Fruit fly (Drosophila melanogaster) whole organism, wandering third instar larva: ENCODE results near the gene GluRIIA.

Source experiments
- Abd-B ChIP-seq: fragments of >200 bp; optimal IDR thresholded peaks from 2 replicates; lab custom pipeline; 2017; ENCODE audit warnings: missing biosample characterization, missing genetic modification characterization
- CG32264 ChIP-seq: fragments of 200-800 bp; sonication (Bioruptor generic); optimal IDR thresholded peaks from 2 replicates; lab custom pipeline; 2016; ENCODE audit warnings: missing biosample characterization, missing genetic modification characterization
- CG9705 ChIP-seq: fragments of 200-800 bp; sonication (Bioruptor generic); optimal IDR thresholded peaks from 2 replicates; lab custom pipeline; 2018; ENCODE audit warnings: missing biosample characterization, mild to moderate bottlenecking, missing genetic modification characterization
- CrebA ChIP-seq: fragments of 200-800 bp; sonication (Bioruptor generic); optimal IDR thresholded peaks from 2 replicates; lab custom pipeline; 2016; ENCODE audit warnings: missing biosample characterization, mild to moderate bottlenecking, missing genetic modification characterization, borderline replicate concordance
- Dfd ChIP-seq: fragments of >200 bp; optimal IDR thresholded peaks from 2 replicates; lab custom pipeline; 2017; ENCODE audit warnings: missing biosample characterization, missing genetic modification characterization
- Dif ChIP-seq: fragments of 200-275, 200-300 bp; sonication (Bioruptor generic); optimal IDR thresholded peaks from 2 replicates; lab custom pipeline; 2018; ENCODE audit warnings: missing biosample characterization, missing genetic modification characterization; ENCODE audit not compliant: partially characterized antibody
- GATAd ChIP-seq: sonication (Bioruptor generic); optimal IDR thresholded peaks from 2 replicates; lab custom pipeline; 2016; ENCODE audit warnings: missing biosample characterization, missing genetic modification characterization
- HLH106 ChIP-seq: fragments of 200-800 bp; optimal IDR thresholded peaks from 3 replicates; lab custom pipeline; 2019; ENCODE audit warnings: missing biosample characterization, mild to moderate bottlenecking, missing genetic modification characterization, moderate library complexity
- Hnf4 ChIP-seq: fragments of 200-800 bp; sonication (Bioruptor generic); optimal IDR thresholded peaks from 2 replicates; lab custom pipeline; 2016; ENCODE audit warnings: missing biosample characterization, mild to moderate bottlenecking, missing genetic modification characterization
- Hr83 ChIP-seq: fragments of 200-300 bp; sonication (Bioruptor generic); optimal IDR thresholded peaks from 2 replicates; lab custom pipeline; 2016; ENCODE audit warnings: missing biosample characterization, mild to moderate bottlenecking, missing genetic modification characterization, moderate library complexity; ENCODE audit not compliant: poor library complexity, severe bottlenecking
- Jra ChIP-seq: sonication (Bioruptor generic); optimal IDR thresholded peaks from 2 replicates; lab custom pipeline; 2016; ENCODE audit warnings: missing biosample characterization, missing genetic modification characterization
- Mio ChIP-seq: sonication (Bioruptor generic); optimal IDR thresholded peaks from 2 replicates; lab custom pipeline; 2016; ENCODE audit warnings: missing biosample characterization, missing genetic modification characterization
- Myc ChIP-seq: fragments of >200 bp; optimal IDR thresholded peaks from 2 replicates; lab custom pipeline; 2017
- N ChIP-seq: fragments of >200 bp; optimal IDR thresholded peaks from 2 replicates; lab custom pipeline; 2018; ENCODE audit warnings: missing biosample characterization, missing external identifiers, missing genetic modification characterization
- OdsH ChIP-seq: fragments of 200-800 bp; sonication (Bioruptor generic); optimal IDR thresholded peaks from 2 replicates; lab custom pipeline; 2016; ENCODE audit warnings: missing biosample characterization, mild to moderate bottlenecking, missing genetic modification characterization
- Rel ChIP-seq, 2 experiments: fragments of 200-800 bp; sonication (Bioruptor generic) in 1 of 2; optimal IDR thresholded peaks; 2 replicates in 1 of 2; 3 replicates in 1 of 2; lab custom pipeline; 2016 to 2019; ENCODE audit warnings: mild to moderate bottlenecking in 2 of 2, missing biosample characterization in 2 of 2, missing genetic modification characterization in 2 of 2, moderate library complexity in 1 of 2
- Sp1 ChIP-seq: fragments of 200-800 bp; sonication (Bioruptor generic); optimal IDR thresholded peaks from 3 replicates; lab custom pipeline; 2019; ENCODE audit warnings: missing biosample characterization, mild to moderate bottlenecking, missing genetic modification characterization, moderate library complexity
- Vsx2 ChIP-seq: fragments of 200-300, 225-300 bp; sonication (Bioruptor generic); optimal IDR thresholded peaks from 2 replicates; lab custom pipeline; 2018; ENCODE audit warnings: missing biosample characterization, missing genetic modification characterization; ENCODE audit not compliant: partially characterized antibody
- br ChIP-seq: fragments of 200-800 bp; sonication (Bioruptor generic); optimal IDR thresholded peaks from 2 replicates; lab custom pipeline; 2016; ENCODE audit warnings: missing biosample characterization, missing genetic modification characterization
- brk ChIP-seq: fragments of 200-800 bp; sonication (Bioruptor generic); optimal IDR thresholded peaks from 2 replicates; lab custom pipeline; 2016; ENCODE audit warnings: missing biosample characterization, mild to moderate bottlenecking, missing genetic modification characterization
- dmrt93B ChIP-seq: fragments of 200-800 bp; sonication (Bioruptor generic); optimal IDR thresholded peaks from 2 replicates; lab custom pipeline; 2018; ENCODE audit warnings: missing biosample characterization, mild to moderate bottlenecking, missing genetic modification characterization
- dsf ChIP-seq: sonication (Bioruptor generic); optimal IDR thresholded peaks from 2 replicates; lab custom pipeline; 2016; ENCODE audit warnings: missing biosample characterization, missing genetic modification characterization, borderline replicate concordance
- ey ChIP-seq: fragments of 200-800 bp; sonication (Bioruptor generic); optimal IDR thresholded peaks from 2 replicates; lab custom pipeline; 2016; ENCODE audit warnings: missing biosample characterization, missing genetic modification characterization
- foxo ChIP-seq, 2 experiments: fragments of 200-800 bp; sonication (Bioruptor generic); optimal IDR thresholded peaks; 2 replicates in 1 of 2; 3 replicates in 1 of 2; lab custom pipeline; 2016 to 2017; ENCODE audit warnings: missing biosample characterization in 2 of 2, missing genetic modification characterization in 2 of 2
- fru ChIP-seq: fragments of 200-800 bp; sonication (Bioruptor generic); optimal IDR thresholded peaks from 3 replicates; lab custom pipeline; 2016; ENCODE audit warnings: missing biosample characterization, mild to moderate bottlenecking, missing genetic modification characterization
- h ChIP-seq: fragments of 200-800 bp; sonication (Bioruptor generic); optimal IDR thresholded peaks from 3 replicates; lab custom pipeline; 2016; ENCODE audit warnings: missing biosample characterization, mild to moderate bottlenecking, missing genetic modification characterization
- jim ChIP-seq: fragments of 175-275, 200-325 bp; sonication (Bioruptor generic); optimal IDR thresholded peaks from 2 replicates; lab custom pipeline; 2016; ENCODE audit warnings: missing biosample characterization, mild to moderate bottlenecking, missing genetic modification characterization
- lola ChIP-seq: fragments of >200 bp; optimal IDR thresholded peaks from 2 replicates; lab custom pipeline; 2017; ENCODE audit warnings: missing biosample characterization, missing genetic modification characterization
- pan ChIP-seq: fragments of >200 bp; optimal IDR thresholded peaks from 2 replicates; lab custom pipeline; 2017
- psq ChIP-seq: fragments of 200-800 bp; sonication (Bioruptor generic); optimal IDR thresholded peaks from 3 replicates; lab custom pipeline; 2017; ENCODE audit warnings: missing biosample characterization, mild to moderate bottlenecking, missing genetic modification characterization, moderate library complexity
- rgr ChIP-seq: fragments of 200-800 bp; sonication (Bioruptor generic); optimal IDR thresholded peaks from 3 replicates; lab custom pipeline; 2016; ENCODE audit warnings: missing biosample characterization, mild to moderate bottlenecking, missing genetic modification characterization
- sage ChIP-seq: fragments of 200-800 bp; sonication (Bioruptor generic); optimal IDR thresholded peaks from 2 replicates; lab custom pipeline; 2016; ENCODE audit warnings: missing biosample characterization, mild to moderate bottlenecking, missing genetic modification characterization
- sv ChIP-seq: fragments of 200-800 bp; sonication (Bioruptor generic); optimal IDR thresholded peaks from 3 replicates; lab custom pipeline; 2016; ENCODE audit warnings: missing biosample characterization, missing genetic modification characterization
- tai ChIP-seq: sonication (Bioruptor generic); optimal IDR thresholded peaks from 2 replicates; lab custom pipeline; 2016; ENCODE audit warnings: missing biosample characterization, missing genetic modification characterization
- usp ChIP-seq: fragments of >200 bp; optimal IDR thresholded peaks from 2 replicates; lab custom pipeline; 2017; ENCODE audit warnings: missing biosample characterization, missing genetic modification characterization
- woc ChIP-seq: sonication (Bioruptor generic); optimal IDR thresholded peaks from 2 replicates; lab custom pipeline; 2016; ENCODE audit warnings: missing biosample characterization, mild to moderate bottlenecking, missing genetic modification characterization

The GluRIIA gene

dm6 chr2L:5537063-5537462 lies 17.8 kb upstream of the GluRIIA start:
- TF ChIP-seq h (GFP tag; lab: Kevin White, UChicago) (no peak), rgr (GFP tag; lab: Kevin White, UChicago) (no peak), CG32264 (no peak), Dif (GFP tag; lab: Kevin White, UChicago) (no peak), br (GFP tag; lab: Kevin White, UChicago) (no peak), CG9705 (GFP tag; lab: Kevin White, UChicago) (no peak)

dm6 chr2L:5539034-5539433 lies 15.8 kb upstream of the GluRIIA start, which contains the start of gene CG14015:
Gene CG14015 (minus strand): TSS chr2L:5539196.
- TF ChIP-seq usp (GFP tag; lab: Kevin White, UChicago) (no peak), CrebA (GFP tag; lab: Kevin White, UChicago) (no peak), Rel (GFP tag; optimal IDR thresholded peaks at IDR 0.05; lab: Kevin White, UChicago) (no peak), Rel (tag; optimal IDR thresholded peaks at IDR 0.05; lab: Kevin White, UChicago) (no peak)

DNA sequence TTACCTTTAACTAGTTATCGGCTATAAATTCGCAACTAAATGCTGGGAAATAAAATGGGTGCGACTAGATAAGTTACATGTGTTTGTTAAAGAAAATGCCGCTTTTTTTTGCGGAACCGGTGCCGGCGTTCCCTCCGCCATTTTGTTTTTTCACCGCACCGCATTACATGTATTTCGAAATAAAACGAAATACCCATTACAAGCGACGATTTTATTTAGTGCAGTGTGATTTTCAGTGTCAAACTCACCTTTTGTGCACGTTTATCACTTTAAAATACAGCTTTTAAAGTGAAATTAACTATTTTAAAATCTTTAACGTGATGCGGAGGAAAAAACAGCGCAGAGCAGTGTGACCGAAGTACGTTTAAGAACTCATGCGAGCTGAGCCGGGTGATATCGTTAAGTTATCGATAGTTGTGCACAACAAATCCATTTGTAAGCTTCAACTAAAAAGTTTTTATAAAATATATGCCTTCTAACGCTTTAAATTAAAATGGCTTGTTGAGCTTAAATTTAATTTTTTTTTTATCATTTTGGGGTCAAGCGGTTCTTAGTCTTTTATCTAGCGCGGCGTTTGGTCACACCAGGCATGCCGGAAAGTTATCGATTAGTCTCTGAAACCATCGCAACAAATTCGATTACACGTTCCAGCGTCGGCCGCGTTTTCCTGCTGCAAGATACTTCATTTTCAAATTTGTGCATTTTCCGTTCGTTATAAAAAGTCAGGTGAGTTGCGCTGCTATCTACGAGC lies 12.8 kb upstream of the GluRIIA start, which contains the start of the genes Hel25E and Lam:
Hel25E (minus strand) TSS at position 380 of the 751 bp plus-strand sequence.
Lam (plus strand) TSS at position 546 of the 751 bp plus-strand sequence.
- TF ChIP-seq Rel (GFP tag; optimal IDR thresholded peaks at IDR 0.05; lab: Kevin White, UChicago) (no peak), Rel (tag; optimal IDR thresholded peaks at IDR 0.05; lab: Kevin White, UChicago) (no peak), Dfd (GFP tag; lab: Kevin White, UChicago) (no peak), Hr83 (GFP tag; lab: Kevin White, UChicago) (no peak), HLH106 (tag; lab: Kevin White, UChicago) (no peak), tai (GFP tag; lab: Kevin White, UChicago) (no peak), CG32264 (no peak), Jra (GFP tag; lab: Kevin White, UChicago) (no peak), sage (no peak), CrebA (GFP tag; lab: Kevin White, UChicago) (no peak), N (GFP tag; lab: Kevin White, UChicago) (no peak), ey (GFP tag; lab: Kevin White, UChicago) (no peak), woc (GFP tag; lab: Kevin White, UChicago) (no peak), br (GFP tag; lab: Kevin White, UChicago) (no peak), foxo (GFP tag; optimal IDR thresholded peaks at IDR 0.05; lab: Kevin White, UChicago) (no peak), sv (no peak), dmrt93B (GFP tag; lab: Kevin White, UChicago) (no peak), dsf (no peak), Dif (GFP tag; lab: Kevin White, UChicago) (no peak), Hnf4 (GFP tag; lab: Kevin White, UChicago) (no peak), OdsH (GFP tag; lab: Kevin White, UChicago) (no peak)
- TF ChIP-seq, all 38 proteins: peak for 0

DNA sequence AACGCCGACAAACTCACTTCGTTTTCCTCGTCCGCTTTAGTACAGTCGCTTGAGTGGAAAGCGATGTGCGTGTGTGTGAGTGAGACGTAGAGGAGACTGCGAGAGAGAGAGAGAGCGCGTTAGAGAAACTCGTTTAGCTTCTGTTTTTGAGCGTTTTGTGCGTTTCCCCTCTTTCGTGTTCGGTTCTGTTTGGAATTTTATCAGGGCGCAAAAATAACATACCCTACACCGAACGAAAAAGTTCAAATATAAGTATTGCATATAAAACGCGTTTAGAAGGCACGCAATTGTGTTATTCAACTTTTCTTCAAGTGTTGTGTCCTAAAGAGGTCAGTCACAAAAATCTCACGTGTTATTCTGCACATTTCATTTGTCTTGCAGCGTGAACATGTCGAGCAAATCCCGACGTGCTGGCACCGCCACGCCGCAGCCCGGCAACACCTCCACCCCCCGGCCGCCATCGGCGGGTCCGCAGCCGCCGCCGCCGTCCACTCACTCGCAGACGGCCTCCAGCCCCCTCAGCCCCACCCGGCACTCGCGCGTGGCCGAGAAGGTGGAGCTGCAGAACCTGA lies 11.8 kb upstream of the GluRIIA start:
- TF ChIP-seq N (GFP tag; lab: Kevin White, UChicago) (no peak), Hnf4 (GFP tag; lab: Kevin White, UChicago) (no peak), OdsH (GFP tag; lab: Kevin White, UChicago) (peak; percentile 45), fru (GFP tag; lab: Kevin White, UChicago) (no peak), CG32264 (no peak), CrebA (GFP tag; lab: Kevin White, UChicago) (no peak), psq (peak; percentile 77), Myc (lab: Kevin White, UChicago) (peak; percentile 4), Rel (GFP tag; optimal IDR thresholded peaks at IDR 0.05; lab: Kevin White, UChicago) (no peak), Rel (tag; optimal IDR thresholded peaks at IDR 0.05; lab: Kevin White, UChicago) (peak; percentile 3), pan (lab: Kevin White, UChicago) (no peak), woc (GFP tag; lab: Kevin White, UChicago) (no peak), Dif (GFP tag; lab: Kevin White, UChicago) (peak; percentile 81), dmrt93B (GFP tag; lab: Kevin White, UChicago) (no peak), Abd-B (GFP tag; lab: Kevin White, UChicago) (no peak), Dfd (GFP tag; lab: Kevin White, UChicago) (peak; percentile 98), HLH106 (tag; lab: Kevin White, UChicago) (peak; percentile 37), h (GFP tag; lab: Kevin White, UChicago) (peak; percentile 56), foxo (GFP tag; optimal IDR thresholded peaks at IDR 0.05; lab: Kevin White, UChicago) (peak; percentile 14 to 68), GATAd (GFP tag; lab: Kevin White, UChicago) (no peak), Hr83 (GFP tag; lab: Kevin White, UChicago) (peak; percentile 43), Sp1 (GFP tag; lab: Kevin White, UChicago) (peak; percentile 19), rgr (GFP tag; lab: Kevin White, UChicago) (peak; percentile 57), Jra (GFP tag; lab: Kevin White, UChicago) (no peak), dsf (no peak), sage (no peak), lola (GFP tag; lab: Kevin White, UChicago) (no peak), usp (GFP tag; lab: Kevin White, UChicago) (no peak), tai (GFP tag; lab: Kevin White, UChicago) (no peak), br (GFP tag; lab: Kevin White, UChicago) (peak; percentile 7), Vsx2 (no peak), ey (GFP tag; lab: Kevin White, UChicago) (peak; percentile 40), jim (GFP tag; lab: Kevin White, UChicago) (no peak), Mio (GFP tag; lab: Kevin White, UChicago) (no peak), brk (GFP tag; lab: Kevin White, UChicago) (no peak)
